Worm (Caenorhabditis elegans) whole organism, dauer: Measurements from ENCODE around the gene srt-30.

Experiments
- unc-62 ChIP-seq: sonication (generic microtip); optimal IDR thresholded peaks from 2 replicates; lab custom pipeline; 2017; ENCODE audit warnings: missing biosample characterization, missing genetic modification reagents, missing genetic modification characterization

The srt-30 gene

ce11 chrV:3761829-3762228 lies 38.4 kb downstream of the srt-30 start:
- no peak for TF ChIP-seq unc-62 (GFP tag; lab: Kevin White, UChicago)

- no peak for TF ChIP-seq unc-62 (GFP tag; lab: Kevin White, UChicago)
Observed at ce11 chrV:3760839-3761238, 39.4 kb downstream of the srt-30 start, which contains the start of gene oac-55. TSS of gene oac-55 (plus strand) at chrV:3761139.

ce11 chrV:3759419-3759915 lies 40.8 kb downstream of the srt-30 start, which contains the start of gene chk-1:
TSS of gene chk-1 (minus strand) at chrV:3759469.
- TF ChIP-seq unc-62 (GFP tag; lab: Kevin White, UChicago), result no peak

ce11 chrV:3756887-3757286 lies 43.4 kb downstream of the srt-30 start, which contains the start of gene gid-7:
TSS of gene gid-7 (minus strand) at chrV:3757074.
- TF ChIP-seq unc-62 (GFP tag; lab: Kevin White, UChicago), result no peak

ce11 chrV:3750328-3750727 lies 50.0 kb downstream of the srt-30 start:
- TF ChIP-seq unc-62 (GFP tag; lab: Kevin White, UChicago), result no peak
